Worm (Caenorhabditis elegans) whole organism, young adult: ENCODE data around the gene spc-2.

Source experiments
- B0261.1 ChIP-seq: sonication (generic microtip); optimal IDR thresholded peaks from 2 replicates; lab custom pipeline; 2016; ENCODE audit warnings: mild to moderate bottlenecking, missing genetic modification characterization, moderate library complexity, missing compliant biosample characterization
- C17E4.6 ChIP-seq: fragments of 200-800 bp; sonication (Bioruptor generic); IDR thresholded peaks from 2 replicates; pipeline ENCODE4 v1.3.6; 2022; ENCODE audit warnings: missing genetic modification reagents, missing genetic modification characterization, missing compliant biosample characterization
- D2030.7 ChIP-seq: fragments of 200-800 bp; sonication (Bioruptor generic); IDR thresholded peaks from 2 replicates; pipeline ENCODE4 v1.3.6; 2022; ENCODE audit warnings: missing genetic modification reagents, missing genetic modification characterization, missing compliant biosample characterization
- F22D6.2 ChIP-seq: sonication (generic microtip); optimal IDR thresholded peaks from 2 replicates; lab custom pipeline; 2016; ENCODE audit warnings: mild to moderate bottlenecking, missing genetic modification characterization, missing compliant biosample characterization
- F23B12.7 ChIP-seq: sonication (generic microtip); optimal IDR thresholded peaks from 2 replicates; lab custom pipeline; 2017; ENCODE audit warnings: missing genetic modification characterization, mild to moderate bottlenecking, missing compliant biosample characterization, antibody characterized with exemption, moderate library complexity; ENCODE audit not compliant: insufficient read depth
- F49E8.2 ChIP-seq: sonication (generic microtip); optimal IDR thresholded peaks from 3 replicates; lab custom pipeline; 2017; ENCODE audit warnings: missing genetic modification characterization, mild to moderate bottlenecking, missing compliant biosample characterization, antibody characterized with exemption, moderate library complexity; ENCODE audit not compliant: insufficient read depth
- F52B5.7 ChIP-seq: sonication (generic microtip); optimal IDR thresholded peaks from 2 replicates; lab custom pipeline; 2016; ENCODE audit warnings: mild to moderate bottlenecking, missing genetic modification characterization, missing compliant biosample characterization
- T26A5.8 ChIP-seq: sonication (generic microtip); optimal IDR thresholded peaks from 2 replicates; lab custom pipeline; 2016; ENCODE audit warnings: missing genetic modification characterization, missing compliant biosample characterization
- Y53G8AR.9 ChIP-seq: fragments of 200-800 bp; sonication (Bioruptor generic); conservative IDR thresholded peaks from 2 replicates; pipeline ENCODE4 v1.3.6; 2022; ENCODE audit warnings: missing genetic modification reagents, missing genetic modification characterization, missing compliant biosample characterization
- aptf-2 ChIP-seq: fragments of 200-800 bp; sonication (Bioruptor generic); conservative IDR thresholded peaks from 2 replicates; pipeline ENCODE4 v1.3.6; 2022; ENCODE audit warnings: missing genetic modification reagents, missing genetic modification characterization, missing compliant biosample characterization
- aptf-3 ChIP-seq: fragments of 200-800 bp; sonication (Bioruptor generic); IDR thresholded peaks from 2 replicates; pipeline ENCODE4 v1.3.6; 2022; ENCODE audit warnings: missing genetic modification characterization, missing compliant biosample characterization
- atf-7 ChIP-seq: sonication (generic microtip); optimal IDR thresholded peaks from 2 replicates; lab custom pipeline; 2017; ENCODE audit warnings: mild to moderate bottlenecking, missing genetic modification characterization, missing compliant biosample characterization
- attf-5 ChIP-seq: fragments of 200-800 bp; sonication (Bioruptor generic); optimal IDR thresholded peaks from 2 replicates; lab custom pipeline; 2018; ENCODE audit warnings: mild to moderate bottlenecking, missing genetic modification characterization, missing compliant biosample characterization
- attf-6 ChIP-seq: fragments of 200-800 bp; sonication (Bioruptor generic); IDR thresholded peaks from 2 replicates; pipeline ENCODE4 v1.3.6; 2022; ENCODE audit warnings: missing genetic modification reagents, missing genetic modification characterization, missing compliant biosample characterization
- bed-1 ChIP-seq: fragments of 200-800 bp; sonication (Bioruptor generic); IDR thresholded peaks from 2 replicates; pipeline ENCODE4 v1.3.6; 2022; ENCODE audit warnings: missing genetic modification reagents, missing genetic modification characterization, missing compliant biosample characterization
- bed-2 ChIP-seq: fragments of 200-800 bp; sonication (Bioruptor generic); IDR thresholded peaks from 2 replicates; pipeline ENCODE4 v1.3.6; 2022; ENCODE audit warnings: missing genetic modification reagents, missing genetic modification characterization, missing compliant biosample characterization
- cebp-1 ChIP-seq, 2 experiments: fragments of 200-800 bp in 1 of 2; sonication (Bioruptor generic) in 1 of 2; sonication (generic microtip) in 1 of 2; IDR thresholded peaks in 1 of 2; optimal IDR thresholded peaks in 1 of 2; 2 replicates each; pipeline versions ENCODE4 v1.3.6 to Lab custom; 2017 to 2022; ENCODE audit warnings: missing compliant biosample characterization in 2 of 2, missing genetic modification characterization in 2 of 2, mild to moderate bottlenecking in 1 of 2, missing genetic modification reagents in 1 of 2, moderate library complexity in 1 of 2
- cebp-2 ChIP-seq: fragments of 200-800 bp; sonication (Bioruptor generic); IDR thresholded peaks from 2 replicates; pipeline ENCODE4 v1.3.6; 2022; ENCODE audit warnings: missing genetic modification characterization, missing compliant biosample characterization
- ceh-100 ChIP-seq: fragments of 200-800 bp; sonication (Bioruptor generic); IDR thresholded peaks from 2 replicates; pipeline ENCODE4 v1.3.6; 2022; ENCODE audit warnings: missing genetic modification reagents, missing genetic modification characterization, missing compliant biosample characterization
- ceh-40 ChIP-seq: fragments of 200-800 bp; sonication (Bioruptor generic); IDR thresholded peaks from 2 replicates; pipeline ENCODE4 v1.3.6; 2022; ENCODE audit warnings: missing genetic modification characterization, missing compliant biosample characterization
- ceh-58 ChIP-seq: fragments of 200-800 bp; sonication (Bioruptor generic); IDR thresholded peaks from 2 replicates; pipeline ENCODE4 v1.3.6; 2022; ENCODE audit warnings: missing genetic modification characterization, missing compliant biosample characterization
- ceh-91 ChIP-seq: fragments of 200-800 bp; sonication (Bioruptor generic); IDR thresholded peaks from 2 replicates; pipeline ENCODE4 v1.3.6; 2022; ENCODE audit warnings: missing genetic modification reagents, missing genetic modification characterization, missing compliant biosample characterization
- dox-1 ChIP-seq: fragments of 200-800 bp; sonication (Bioruptor generic); IDR thresholded peaks from 2 replicates; pipeline ENCODE4 v1.3.6; 2022; ENCODE audit warnings: missing genetic modification reagents, missing genetic modification characterization, missing compliant biosample characterization
- dpff-1 ChIP-seq: sonication (generic microtip); optimal IDR thresholded peaks from 2 replicates; lab custom pipeline; 2017; ENCODE audit warnings: mild to moderate bottlenecking, missing genetic modification characterization, missing compliant biosample characterization
- dpl-1 ChIP-seq: fragments of 150-350 bp; optimal IDR thresholded peaks from 2 replicates; lab custom pipeline; 2014; ENCODE audit warnings: missing biosample characterization, missing genetic modification reagents, missing genetic modification characterization
- egrh-3 ChIP-seq: fragments of 200-800 bp; sonication (Bioruptor generic); IDR thresholded peaks from 2 replicates; pipeline ENCODE4 v1.3.6; 2022; ENCODE audit warnings: missing genetic modification reagents, missing genetic modification characterization, missing compliant biosample characterization
- him-1 ChIP-seq: sonication (generic microtip); optimal IDR thresholded peaks from 2 replicates; lab custom pipeline; 2016; ENCODE audit warnings: missing genotype, missing genetic modification reagents, missing genetic modification characterization, missing compliant biosample characterization
- hmg-1.2 ChIP-seq: fragments of 200-800 bp; sonication (Bioruptor generic); IDR thresholded peaks from 2 replicates; pipeline ENCODE4 v1.3.6; 2022; ENCODE audit warnings: missing genetic modification reagents, missing genetic modification characterization, missing compliant biosample characterization
- lag-1 ChIP-seq: fragments of 200-800 bp; sonication (Bioruptor generic); IDR thresholded peaks from 2 replicates; pipeline ENCODE4 v1.3.6; 2022; ENCODE audit warnings: missing genetic modification reagents, missing genetic modification characterization, missing compliant biosample characterization
- lin-26 ChIP-seq: fragments of 200-800 bp; sonication (Bioruptor generic); IDR thresholded peaks from 2 replicates; pipeline ENCODE4 v1.3.6; 2022; ENCODE audit warnings: missing genetic modification reagents, missing genetic modification characterization, missing compliant biosample characterization
- lsy-27 ChIP-seq: sonication (generic microtip); optimal IDR thresholded peaks from 2 replicates; lab custom pipeline; 2017; ENCODE audit warnings: missing genetic modification characterization, mild to moderate bottlenecking, missing compliant biosample characterization, antibody characterized with exemption, missing genotype, borderline replicate concordance; ENCODE audit not compliant: insufficient read depth
- madf-10 ChIP-seq: sonication (generic microtip); optimal IDR thresholded peaks from 2 replicates; lab custom pipeline; 2016; ENCODE audit warnings: mild to moderate bottlenecking, missing genetic modification characterization, missing compliant biosample characterization
- madf-6 ChIP-seq: fragments of 200-800 bp; sonication (Bioruptor generic); IDR thresholded peaks from 2 replicates; pipeline ENCODE4 v1.3.6; 2022; ENCODE audit warnings: missing genetic modification reagents, missing genetic modification characterization, missing compliant biosample characterization
- madf-8 ChIP-seq: fragments of 200-800 bp; sonication (Bioruptor generic); conservative IDR thresholded peaks from 2 replicates; pipeline ENCODE4 v1.3.6; 2022; ENCODE audit warnings: missing genetic modification reagents, missing genetic modification characterization, missing compliant biosample characterization
- mxl-1 ChIP-seq: sonication (generic microtip); optimal IDR thresholded peaks from 2 replicates; lab custom pipeline; 2016; ENCODE audit warnings: missing genetic modification characterization, missing compliant biosample characterization
- nfya-1 ChIP-seq: sonication (generic microtip); optimal IDR thresholded peaks from 2 replicates; lab custom pipeline; 2017; ENCODE audit warnings: antibody characterized with exemption, missing compliant biosample characterization, missing genetic modification characterization, borderline replicate concordance; ENCODE audit not compliant: insufficient read depth
- nfya-2 ChIP-seq: fragments of 200-800 bp; sonication (Bioruptor generic); IDR thresholded peaks from 2 replicates; pipeline ENCODE4 v1.3.6; 2022; ENCODE audit warnings: missing genetic modification reagents, missing genetic modification characterization, missing compliant biosample characterization
- nhr-90 ChIP-seq: sonication (generic microtip); optimal IDR thresholded peaks from 2 replicates; lab custom pipeline; 2016; ENCODE audit warnings: missing genotype, mild to moderate bottlenecking, missing genetic modification characterization, missing compliant biosample characterization
- rec-8 ChIP-seq, 2 experiments: sonication (generic microtip); optimal IDR thresholded peaks; 2 replicates each; lab custom pipeline; 2016; ENCODE audit warnings: mild to moderate bottlenecking in 2 of 2, missing genetic modification characterization in 2 of 2, missing genetic modification reagents in 2 of 2, missing genotype in 2 of 2, missing biosample characterization in 1 of 2, missing compliant biosample characterization in 1 of 2, moderate library complexity in 1 of 2
- snpc-1.1 ChIP-seq: sonication (generic microtip); optimal IDR thresholded peaks from 2 replicates; lab custom pipeline; 2017; ENCODE audit warnings: missing genetic modification characterization, mild to moderate bottlenecking, missing compliant biosample characterization, antibody characterized with exemption, moderate library complexity, missing genotype, missing genetic modification reagents; ENCODE audit not compliant: insufficient read depth
- tbx-9 ChIP-seq: sonication (generic microtip); optimal IDR thresholded peaks from 2 replicates; lab custom pipeline; 2016; ENCODE audit warnings: borderline replicate concordance, missing genetic modification characterization, inconsistent platforms, missing compliant biosample characterization
- unc-130 ChIP-seq: sonication (generic microtip); optimal IDR thresholded peaks from 2 replicates; lab custom pipeline; 2016; ENCODE audit warnings: missing genetic modification reagents, missing genetic modification characterization, missing compliant biosample characterization
- zim-3 ChIP-seq: sonication (generic microtip); optimal IDR thresholded peaks from 2 replicates; lab custom pipeline; 2017; ENCODE audit warnings: mild to moderate bottlenecking, missing genetic modification characterization, moderate library complexity, missing compliant biosample characterization
- ztf-18 ChIP-seq: sonication (generic microtip); optimal IDR thresholded peaks from 2 replicates; lab custom pipeline; 2016; ENCODE audit warnings: missing genotype, mild to moderate bottlenecking, missing genetic modification characterization, missing compliant biosample characterization
- ztf-22 ChIP-seq: fragments of 200-800 bp; sonication (Bioruptor generic); optimal IDR thresholded peaks from 2 replicates; lab custom pipeline; 2018; ENCODE audit warnings: mild to moderate bottlenecking, missing genetic modification characterization, moderate library complexity, missing compliant biosample characterization
- ztf-26 ChIP-seq: sonication (generic microtip); optimal IDR thresholded peaks from 2 replicates; lab custom pipeline; 2017; ENCODE audit warnings: missing genetic modification characterization, missing compliant biosample characterization
- ztf-28 ChIP-seq: fragments of 200-800 bp; sonication (Bioruptor generic); IDR thresholded peaks from 2 replicates; pipeline ENCODE4 v1.3.6; 2022; ENCODE audit warnings: missing genetic modification reagents, missing genetic modification characterization, missing compliant biosample characterization

The spc-2 gene

ce11 chrIII:8163788-8164423 lies 17.8 kb upstream of the spc-2 start, which contains the start of gene prp-8 (continued):
- no peak for TF ChIP-seq F22D6.2 (tag; lab: Kevin White, UChicago)
- TF ChIP-seq bed-1 (GFP tag; lab: Robert Waterston, UW) = no peak
- peak; percentile 98 for TF ChIP-seq attf-5 (GFP tag; lab: Kevin White, UChicago)
- TF ChIP-seq F49E8.2 = no peak
- peak; percentile 84 for TF ChIP-seq dox-1 (GFP tag; lab: Robert Waterston, UW)
- no peak for TF ChIP-seq mxl-1 (tag; lab: Kevin White, UChicago)
- 0 out of 2 replicates have a peak, but pooled peaks have one; percentile 46 for TF ChIP-seq Y53G8AR.9 (GFP tag; lab: Robert Waterston, UW)
- TF ChIP-seq ceh-58 (GFP tag; lab: Robert Waterston, UW) = no peak
- TF ChIP-seq aptf-2 (GFP tag; lab: Robert Waterston, UW) = no peak
- peak; percentile 79 for TF ChIP-seq dpl-1 (GFP tag; lab: Kevin White, UChicago)
- peak; percentile 80 for TF ChIP-seq madf-10 (tag; lab: Kevin White, UChicago)
- no peak for TF ChIP-seq lsy-27 (tag; lab: Kevin White, UChicago)
- no peak for TF ChIP-seq rec-8 (tag; optimal IDR thresholded peaks at IDR 0.05; lab: Kevin White, UChicago)
- no peak for TF ChIP-seq aptf-3 (GFP tag; lab: Robert Waterston, UW)
- TF ChIP-seq madf-6 (GFP tag; lab: Robert Waterston, UW) = peak; percentile 59
- peak; percentile 60 for TF ChIP-seq hmg-1.2 (GFP tag; lab: Robert Waterston, UW)
- peak; percentile 42 for TF ChIP-seq ztf-18 (tag; lab: Kevin White, UChicago)
- no peak for TF ChIP-seq lin-26 (GFP tag; lab: Robert Waterston, UW)
- peak; percentile 80 for TF ChIP-seq F23B12.7 (tag; lab: Kevin White, UChicago)
- TF ChIP-seq tbx-9 (tag; lab: Kevin White, UChicago) = no peak
- peak; percentile 56 for TF ChIP-seq ceh-91 (GFP tag; lab: Robert Waterston, UW)
- peak; percentile 15 for TF ChIP-seq B0261.1 (tag; lab: Kevin White, UChicago)
- TF ChIP-seq ceh-100 = peak; percentile 17; the same call in 1 of the 2 replicates
- TF ChIP-seq nhr-90 (tag; lab: Kevin White, UChicago) = no peak
- no peak for TF ChIP-seq him-1 (tag; lab: Kevin White, UChicago)
- TF ChIP-seq cebp-2 (GFP tag; lab: Robert Waterston, UW) = no peak
- TF ChIP-seq F52B5.7 (tag; lab: Kevin White, UChicago) = no peak
- TF ChIP-seq cebp-1 (GFP tag; IDR thresholded peaks at IDR 0.05; lab: Robert Waterston, UW) = peak; percentile 31; the same call in 1 of the 2 replicates
- TF ChIP-seq cebp-1 (tag; optimal IDR thresholded peaks at IDR 0.05; lab: Kevin White, UChicago) = peak; percentile 67
- TF ChIP-seq atf-7 = no peak
- no peak for TF ChIP-seq snpc-1.1 (tag; lab: Kevin White, UChicago)
- TF ChIP-seq nfya-2 (GFP tag; lab: Robert Waterston, UW) = no peak
- no peak for TF ChIP-seq lag-1 (GFP tag; lab: Robert Waterston, UW)
- TF ChIP-seq bed-2 = no peak
- 0 out of 2 replicates have a peak, but pooled peaks have one; percentile 5 for TF ChIP-seq ceh-40 (GFP tag; lab: Robert Waterston, UW)
- no peak for TF ChIP-seq attf-6 (GFP tag; lab: Robert Waterston, UW)
- TF ChIP-seq madf-8 (GFP tag; lab: Robert Waterston, UW) = peak; percentile 30
- no peak for TF ChIP-seq ztf-28 (GFP tag; lab: Robert Waterston, UW)
- no peak for TF ChIP-seq dpff-1 (tag; lab: Kevin White, UChicago)
- no peak for TF ChIP-seq zim-3 (tag; lab: Kevin White, UChicago)
- TF ChIP-seq C17E4.6 = no peak
- TF ChIP-seq nfya-1 (tag; lab: Kevin White, UChicago) = no peak
- TF ChIP-seq T26A5.8 = no peak
- TF ChIP-seq egrh-3 (GFP tag; lab: Robert Waterston, UW) = peak; percentile 32; the same call in 1 of the 2 replicates
- peak; percentile 39 for TF ChIP-seq ztf-26 (tag; lab: Kevin White, UChicago)
- TF ChIP-seq D2030.7 = peak; percentile 46
- TF ChIP-seq unc-130 (GFP tag; lab: Kevin White, UChicago) = no peak
- no peak for TF ChIP-seq ztf-22
